Worm (Caenorhabditis elegans) whole organism, young adult: ENCODE results near the gene nhr-237.

Experiments used
- B0035.1 ChIP-seq: sonication (generic microtip); optimal IDR thresholded peaks from 2 replicates; lab custom pipeline; 2016; ENCODE audit warnings: missing genetic modification characterization, mild to moderate bottlenecking, missing compliant biosample characterization, missing genotype, missing genetic modification reagents
- F33H1.4 ChIP-seq: fragments of 200-800 bp; sonication (Bioruptor generic); IDR thresholded peaks from 2 replicates; pipeline ENCODE4 v1.3.6; 2022; ENCODE audit warnings: missing genetic modification reagents, missing genetic modification characterization, missing compliant biosample characterization
- bed-1 ChIP-seq: fragments of 200-800 bp; sonication (Bioruptor generic); IDR thresholded peaks from 2 replicates; pipeline ENCODE4 v1.3.6; 2022; ENCODE audit warnings: missing genetic modification reagents, missing genetic modification characterization, missing compliant biosample characterization
- ceh-58 ChIP-seq: fragments of 200-800 bp; sonication (Bioruptor generic); IDR thresholded peaks from 2 replicates; pipeline ENCODE4 v1.3.6; 2022; ENCODE audit warnings: missing genetic modification characterization, missing compliant biosample characterization
- him-1 ChIP-seq: sonication (generic microtip); optimal IDR thresholded peaks from 2 replicates; lab custom pipeline; 2016; ENCODE audit warnings: missing genotype, missing genetic modification reagents, missing genetic modification characterization, missing compliant biosample characterization
- lag-1 ChIP-seq: fragments of 200-800 bp; sonication (Bioruptor generic); IDR thresholded peaks from 2 replicates; pipeline ENCODE4 v1.3.6; 2022; ENCODE audit warnings: missing genetic modification reagents, missing genetic modification characterization, missing compliant biosample characterization
- nfya-1 ChIP-seq: sonication (generic microtip); optimal IDR thresholded peaks from 2 replicates; lab custom pipeline; 2017; ENCODE audit warnings: antibody characterized with exemption, missing compliant biosample characterization, missing genetic modification characterization, borderline replicate concordance; ENCODE audit not compliant: insufficient read depth
- rcor-1 ChIP-seq: fragments of 200-800 bp; sonication (Bioruptor generic); IDR thresholded peaks from 2 replicates; pipeline ENCODE4 v1.3.6; 2022; ENCODE audit warnings: missing genetic modification reagents, missing genetic modification characterization, missing compliant biosample characterization
- snpc-3.4 ChIP-seq: sonication (generic microtip); optimal IDR thresholded peaks from 2 replicates; lab custom pipeline; 2017; ENCODE audit warnings: missing genetic modification characterization, mild to moderate bottlenecking, missing compliant biosample characterization, antibody characterized with exemption, moderate library complexity, missing genotype, missing genetic modification reagents
- snpc-4 ChIP-seq, 5 experiments: fragments of 150-350 bp in 1 of 5; sonication (generic microtip) in 4 of 5; optimal IDR thresholded peaks; 2 replicates each; lab custom pipeline; 2014 to 2018; ENCODE audit warnings: missing genetic modification characterization in 5 of 5, missing biosample characterization in 3 of 5, antibody characterized with exemption in 2 of 5, mild to moderate bottlenecking in 2 of 5, missing compliant biosample characterization in 2 of 5, missing genotype in 2 of 5, moderate library complexity in 2 of 5, missing genetic modification reagents in 1 of 5
- sptf-2 ChIP-seq: fragments of 200-800 bp; sonication (Bioruptor generic); optimal IDR thresholded peaks from 2 replicates; lab custom pipeline; 2018; ENCODE audit warnings: mild to moderate bottlenecking, missing genetic modification characterization, missing compliant biosample characterization
- unc-62 ChIP-seq: fragments of 150-350 bp; optimal IDR thresholded peaks from 2 replicates; lab custom pipeline; 2014; ENCODE audit warnings: missing biosample characterization, missing genetic modification reagents, missing genetic modification characterization

DNA sequence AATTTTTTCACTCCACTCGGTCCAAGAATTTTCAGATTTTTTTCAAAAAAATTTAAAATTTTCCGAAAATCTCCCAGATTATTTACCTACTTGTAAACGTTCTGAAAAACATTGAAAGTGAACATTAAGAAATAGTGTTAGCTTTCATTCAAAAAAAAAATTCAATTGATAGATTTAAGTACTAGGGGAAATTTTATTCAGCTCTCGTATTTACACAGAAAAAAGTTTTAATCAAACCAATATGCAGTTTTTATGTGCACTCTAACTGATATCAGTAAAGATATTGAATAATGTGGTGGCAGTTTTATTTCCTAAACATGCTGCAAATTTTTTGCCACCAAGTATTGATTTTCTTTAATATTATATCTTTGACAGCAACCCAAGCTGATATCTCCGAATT is 41.6 kb upstream of the nhr-237 start, which contains the start of gene irld-42:
- no peak for TF ChIP-seq sptf-2 (GFP tag; lab: Kevin White, UChicago)
- no peak for TF ChIP-seq snpc-4 (GFP tag; optimal IDR thresholded peaks at IDR 0.05; lab: Kevin White, UChicago)
- no peak for TF ChIP-seq snpc-4 (tag; optimal IDR thresholded peaks at IDR 0.05; lab: Kevin White, UChicago)
- no peak for TF ChIP-seq lag-1 (GFP tag; lab: Robert Waterston, UW)
- TF ChIP-seq B0035.1 (tag; lab: Kevin White, UChicago), result no peak
- TF ChIP-seq rcor-1 (GFP tag; lab: Robert Waterston, UW), result no peak
- TF ChIP-seq ceh-58 (GFP tag; lab: Robert Waterston, UW), result no peak
- TF ChIP-seq bed-1, result no peak
- TF ChIP-seq him-1 (tag; lab: Kevin White, UChicago), result no peak
- no peak for TF ChIP-seq snpc-3.4 (tag; lab: Kevin White, UChicago)
- no peak for TF ChIP-seq F33H1.4 (GFP tag; lab: Robert Waterston, UW)
- no peak for TF ChIP-seq unc-62 (GFP tag; lab: Kevin White, UChicago)
- TF ChIP-seq nfya-1 (tag; lab: Kevin White, UChicago), result no peak
